Worm (Caenorhabditis elegans): ENCODE data around the gene T19D12.4.

Gene T19D12.4

ce11 chrII:6608626-6609025 is 22.3 kb upstream of the T19D12.4 start:
- peak; percentile 96 for TF ChIP-seq aha-1 (tag)
- no peak for TF ChIP-seq daf-16 (GFP tag; optimal IDR thresholded peaks at IDR 0.05)
- TF ChIP-seq daf-16 (tag; optimal IDR thresholded peaks at IDR 0.05): no peak

- no peak for TF ChIP-seq tag-97 (GFP tag; IDR thresholded peaks at IDR 0.05)
- TF ChIP-seq mdl-1 (tag; optimal IDR thresholded peaks at IDR 0.05): peak in 1 of 2 experiments; percentile 53
- TF ChIP-seq hlh-30 (tag; optimal IDR thresholded peaks at IDR 0.05; ENCODE audit: insufficient read depth): peak; percentile 83
- TF ChIP-seq dve-1 (tag; optimal IDR thresholded peaks at IDR 0.05; ENCODE audit: insufficient read depth): peak; percentile 15
- peak; percentile 43 for TF ChIP-seq hlh-11 (tag; optimal IDR thresholded peaks at IDR 0.05)
- no peak for TF ChIP-seq nhr-25 (tag; optimal IDR thresholded peaks at IDR 0.05; ENCODE audit: borderline replicate concordance, insufficient read depth)
- peak; percentile 36 for TF ChIP-seq mxl-3 (GFP tag; optimal IDR thresholded peaks at IDR 0.05)
- peak; percentile 32 for TF ChIP-seq nhr-28 (tag; optimal IDR thresholded peaks at IDR 0.05)
- peak; percentile 62 for TF ChIP-seq aha-1 (tag)
- peak in 1 of 2 experiments; percentile 4 for TF ChIP-seq hif-1 (tag; optimal IDR thresholded peaks at IDR 0.05)
- TF ChIP-seq dpl-1 (GFP tag; optimal IDR thresholded peaks at IDR 0.05): peak; percentile 6
- 0 out of 2 replicates have a peak, but pooled peaks have one; percentile 27 for TF ChIP-seq hmg-1.1 (GFP tag; IDR thresholded peaks at IDR 0.05)
- peak in 1 of 2 experiments; percentile 38 for TF ChIP-seq lsy-2 (tag; optimal IDR thresholded peaks at IDR 0.05)
- TF ChIP-seq mes-2 (tag; optimal IDR thresholded peaks at IDR 0.05; ENCODE audit: poor library complexity, severe bottlenecking): peak; percentile 46
- TF ChIP-seq mep-1 (tag; optimal IDR thresholded peaks at IDR 0.05): peak; percentile 55
- TF ChIP-seq lin-29 (GFP tag; IDR thresholded peaks at IDR 0.05): no peak
- no peak for TF ChIP-seq ceh-82 (tag; optimal IDR thresholded peaks at IDR 0.05)
Observed at ce11 chrII:6609315-6609842, 21.5 kb upstream of the T19D12.4 start, which contains the start of gene epg-5. TSS of gene epg-5 (minus strand) at chrII:6609365.

ce11 chrII:6610262-6610661 is 20.6 kb upstream of the T19D12.4 start:
- TF ChIP-seq gei-8 (GFP tag; optimal IDR thresholded peaks at IDR 0.05) (no peak), nhr-11 (tag; optimal IDR thresholded peaks at IDR 0.05) (no peak), ztf-7 (tag; optimal IDR thresholded peaks at IDR 0.05) (no peak), madf-5 (GFP tag; IDR thresholded peaks at IDR 0.05) (no peak), F44E2.7 (GFP tag; IDR thresholded peaks at IDR 0.05) (no peak), nhr-102 (tag; optimal IDR thresholded peaks at IDR 0.05) (no peak), zfp-2 (tag; optimal IDR thresholded peaks at IDR 0.05) (no peak), daf-8 (GFP tag; IDR thresholded peaks at IDR 0.05) (no peak), pha-4 (GFP tag; IDR thresholded peaks at IDR 0.05) (no peak), pha-4 (tag; optimal IDR thresholded peaks at IDR 0.05) (no peak), spr-3 (GFP tag; optimal IDR thresholded peaks at IDR 0.05) (no peak), lin-15B (tag; optimal IDR thresholded peaks at IDR 0.05) (no peak), nhr-48 (tag; optimal IDR thresholded peaks at IDR 0.05) (no peak), mdt-29 (GFP tag; IDR thresholded peaks at IDR 0.05) (no peak), lsy-2 (tag; optimal IDR thresholded peaks at IDR 0.05) (no peak)

ce11 chrII:6612544-6612943 is 18.4 kb upstream of the T19D12.4 start:
- TF ChIP-seq rbr-2 (tag; optimal IDR thresholded peaks at IDR 0.05) (no peak), nhr-28 (tag; optimal IDR thresholded peaks at IDR 0.05) (peak; percentile 74), tra-1 (GFP tag; IDR thresholded peaks at IDR 0.05) (no peak), ctbp-1 (GFP tag; IDR thresholded peaks at IDR 0.05) (no peak), dmd-6 (GFP tag; IDR thresholded peaks at IDR 0.05) (peak; percentile 70), php-3 (GFP tag; IDR thresholded peaks at IDR 0.05) (0 out of 2 replicates have a peak, but pooled peaks have one; percentile 10), cey-2 (tag; optimal IDR thresholded peaks at IDR 0.05; ENCODE audit: borderline replicate concordance, insufficient read depth) (no peak), madf-9 (GFP tag; conservative IDR thresholded peaks at IDR 0.05) (no peak), lin-29 (GFP tag; IDR thresholded peaks at IDR 0.05) (no peak), hlh-11 (tag; optimal IDR thresholded peaks at IDR 0.05) (peak; percentile 44), mdl-1 (tag; optimal IDR thresholded peaks at IDR 0.05) (peak in 1 of 2 experiments; percentile 26), ceh-44 (GFP tag; IDR thresholded peaks at IDR 0.05) (no peak), daf-16 (GFP tag; optimal IDR thresholded peaks at IDR 0.05) (no peak), daf-16 (tag; optimal IDR thresholded peaks at IDR 0.05) (peak; percentile 84), unc-130 (GFP tag; optimal IDR thresholded peaks at IDR 0.05) (no peak), nhr-6 (tag; optimal IDR thresholded peaks at IDR 0.05) (no peak), pqm-1 (tag; optimal IDR thresholded peaks at IDR 0.05) (peak; percentile 92), lin-15B (tag; optimal IDR thresholded peaks at IDR 0.05) (no peak), nhr-111 (GFP tag; optimal IDR thresholded peaks at IDR 0.05) (no peak), hif-1 (tag; optimal IDR thresholded peaks at IDR 0.05) (peak in 1 of 2 experiments; percentile 21)
